Fruit fly (Drosophila melanogaster) S2 (cell line): ENCODE data around the gene cana.

Experiments used
- CG8478 ChIP-seq: fragments of >200 bp; optimal IDR thresholded peaks from 2 replicates; lab custom pipeline; 2018
- CTCF ChIP-seq, 2 experiments: fragments of >200 bp; optimal IDR thresholded peaks; 2 replicates each; lab custom pipeline; 2018

Gene cana

DNA sequence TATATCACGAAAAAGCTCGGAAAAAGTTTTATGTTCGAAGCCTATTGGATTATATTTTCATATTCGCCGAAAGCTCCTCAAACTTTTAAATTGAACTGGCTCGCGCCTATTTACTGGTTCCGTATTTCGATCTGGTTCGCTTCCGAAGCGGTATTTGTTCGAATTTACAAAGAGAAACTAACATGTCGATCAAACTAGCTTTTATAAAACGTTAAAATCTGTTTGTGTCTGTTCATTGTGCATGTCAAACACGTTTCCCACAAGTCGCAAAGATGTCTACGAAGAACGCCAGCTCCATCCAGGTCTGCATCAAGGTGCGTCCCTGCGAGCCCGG lies at the start of gene cana:
Gene cana (plus strand): TSS at position 149 of the 334 bp plus-strand sequence.
- TF ChIP-seq CG8478 (lab: Kevin White, UChicago) (no peak), CTCF (optimal IDR thresholded peaks at IDR 0.05; lab: Kevin White, UChicago) (no peak)

DNA sequence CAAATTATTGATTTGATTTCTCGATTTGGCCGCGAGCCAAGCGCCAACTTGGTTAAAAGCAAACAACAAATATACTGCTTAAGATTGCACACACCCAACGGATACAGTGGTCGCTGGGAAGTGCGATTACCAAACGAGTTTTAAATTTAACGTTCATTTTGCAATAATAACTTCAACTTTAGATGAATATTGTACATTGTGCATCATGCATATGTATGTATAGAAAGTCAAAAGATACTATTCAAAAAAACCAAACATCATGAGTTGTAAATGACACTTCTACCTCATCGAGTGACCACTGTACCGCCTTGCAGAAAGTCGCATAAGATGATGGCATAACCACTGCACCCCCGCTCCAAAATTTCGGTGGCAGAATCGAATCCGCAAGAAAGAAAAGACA lies 48.8 kb upstream of the cana start:
- TF ChIP-seq CG8478 (lab: Kevin White, UChicago): no peak
- no peak for TF ChIP-seq CTCF (optimal IDR thresholded peaks at IDR 0.05; lab: Kevin White, UChicago)

DNA sequence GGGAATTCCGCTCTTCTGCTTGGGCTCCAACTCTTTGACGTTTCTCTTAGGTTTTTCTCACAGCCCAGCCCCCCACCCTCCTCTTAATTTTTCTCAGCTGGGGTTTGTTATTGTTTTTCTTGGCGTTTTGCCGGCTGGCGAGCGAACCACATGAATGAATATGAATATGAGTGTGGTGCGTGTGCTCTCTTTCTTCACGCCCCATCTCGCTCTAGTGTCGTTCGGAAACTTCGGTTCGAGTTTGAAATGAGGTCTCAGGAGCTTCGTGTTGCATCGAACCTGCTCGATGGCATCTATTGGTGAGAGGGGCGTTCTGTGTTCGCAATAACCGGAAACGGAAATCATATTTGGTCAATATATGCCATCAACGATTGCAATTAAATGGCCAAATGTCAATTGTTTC lies 48.3 kb upstream of the cana start:
- TF ChIP-seq CTCF (optimal IDR thresholded peaks at IDR 0.05; lab: Kevin White, UChicago) (no peak), CG8478 (lab: Kevin White, UChicago) (no peak)

DNA sequence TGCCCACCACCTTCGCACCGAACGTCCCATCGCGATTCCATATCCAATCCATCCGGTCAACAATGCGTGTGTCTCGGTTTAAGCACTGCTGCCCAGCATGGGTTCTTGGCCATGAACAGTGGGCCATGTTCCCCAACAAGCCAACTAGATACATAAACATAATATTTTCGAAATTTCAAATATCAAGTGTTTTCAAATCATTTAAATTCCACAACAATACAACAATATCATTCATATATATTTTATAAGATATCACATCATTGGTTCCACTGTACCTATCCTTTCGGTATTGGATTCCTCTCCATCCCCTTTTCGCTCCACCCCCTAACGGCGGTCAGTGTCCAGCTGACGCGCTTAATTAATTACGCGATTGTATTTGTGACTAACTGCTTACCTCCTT lies 47.5 kb upstream of the cana start:
- TF ChIP-seq CTCF (optimal IDR thresholded peaks at IDR 0.05; lab: Kevin White, UChicago): no peak
- no peak for TF ChIP-seq CG8478 (lab: Kevin White, UChicago)

DNA sequence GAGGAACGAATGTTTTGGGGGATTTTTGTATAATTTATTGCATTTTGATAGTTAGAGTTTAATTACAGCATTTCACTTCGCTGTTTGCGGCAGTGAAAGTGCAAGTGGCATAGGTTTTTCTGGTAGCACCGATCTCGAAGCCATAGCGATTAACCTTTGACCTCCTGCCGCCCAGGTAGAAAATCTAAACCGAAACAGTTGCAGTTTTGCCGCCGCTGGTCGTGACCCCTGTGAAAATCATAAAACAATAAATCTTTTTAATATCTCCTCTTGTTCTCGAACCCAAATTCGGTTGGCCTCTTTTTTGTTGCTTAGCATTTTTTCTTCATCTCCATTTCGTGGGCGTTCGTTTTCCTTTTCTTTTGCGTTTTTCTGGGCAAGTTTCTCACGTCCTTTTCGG lies 45.1 kb upstream of the cana start:
- no peak for TF ChIP-seq CG8478 (lab: Kevin White, UChicago)
- TF ChIP-seq CTCF (optimal IDR thresholded peaks at IDR 0.05; lab: Kevin White, UChicago): no peak

DNA sequence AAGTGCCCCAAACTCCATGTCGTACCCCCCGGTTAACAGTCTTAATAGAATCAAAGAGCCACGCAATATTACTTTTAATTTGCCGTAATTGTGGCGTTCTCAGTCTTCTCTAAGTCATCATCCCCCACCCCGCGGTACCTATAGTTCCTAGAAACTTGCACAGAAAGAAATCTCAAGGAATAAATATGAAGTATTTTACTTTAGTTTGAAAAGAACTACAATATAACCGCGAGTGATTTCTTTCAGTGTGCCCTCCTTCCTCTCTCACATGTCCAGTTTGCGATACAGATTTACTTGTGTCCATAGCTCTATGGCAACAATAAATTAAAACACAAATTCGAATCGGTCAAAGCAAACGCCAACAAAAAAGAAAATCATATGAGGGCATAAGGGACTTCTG lies 43.5 kb upstream of the cana start:
- TF ChIP-seq CG8478 (lab: Kevin White, UChicago): no peak
- TF ChIP-seq CTCF (optimal IDR thresholded peaks at IDR 0.05; lab: Kevin White, UChicago): no peak

DNA sequence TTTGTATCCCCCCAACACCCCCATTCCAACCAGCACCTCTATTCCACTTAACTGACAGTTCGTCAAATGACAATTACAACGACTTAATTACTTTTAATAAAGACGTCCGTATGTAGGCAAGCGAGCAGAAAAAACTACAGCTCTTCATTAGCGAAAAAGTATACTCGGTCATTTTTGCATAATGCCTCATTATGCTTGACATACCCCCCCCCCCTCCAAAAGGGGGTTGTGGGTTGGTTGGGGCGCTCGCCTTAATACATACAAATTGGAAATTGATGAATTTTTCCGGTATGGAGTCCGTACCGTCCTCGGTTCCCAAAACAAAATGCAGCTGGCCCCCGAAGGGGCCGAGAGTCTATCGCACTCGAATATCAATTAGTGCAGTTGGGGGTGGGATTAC lies 42.3 kb upstream of the cana start:
- no peak for TF ChIP-seq CG8478 (lab: Kevin White, UChicago)
- TF ChIP-seq CTCF (optimal IDR thresholded peaks at IDR 0.05; lab: Kevin White, UChicago): no peak

DNA sequence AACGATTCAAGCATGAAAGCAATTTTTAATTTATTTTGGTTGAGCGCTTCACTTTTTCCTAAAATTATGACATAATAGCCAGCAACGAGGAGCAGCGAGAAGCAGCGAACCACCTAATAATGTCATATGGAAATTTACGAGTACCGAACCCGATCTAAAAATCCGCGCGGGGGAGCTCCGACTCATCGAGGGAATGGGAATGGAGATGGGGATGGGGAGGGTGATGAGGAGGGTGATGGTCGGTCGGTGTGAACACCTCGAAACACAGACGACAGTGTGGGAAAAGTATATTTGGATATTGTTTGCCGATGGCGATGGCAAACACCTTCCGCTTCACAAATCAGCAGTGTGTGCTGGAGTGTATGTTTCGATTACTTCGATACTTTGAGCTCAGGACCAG lies 41.5 kb upstream of the cana start:
- TF ChIP-seq CTCF (optimal IDR thresholded peaks at IDR 0.05; lab: Kevin White, UChicago) (no peak), CG8478 (lab: Kevin White, UChicago) (no peak)

DNA sequence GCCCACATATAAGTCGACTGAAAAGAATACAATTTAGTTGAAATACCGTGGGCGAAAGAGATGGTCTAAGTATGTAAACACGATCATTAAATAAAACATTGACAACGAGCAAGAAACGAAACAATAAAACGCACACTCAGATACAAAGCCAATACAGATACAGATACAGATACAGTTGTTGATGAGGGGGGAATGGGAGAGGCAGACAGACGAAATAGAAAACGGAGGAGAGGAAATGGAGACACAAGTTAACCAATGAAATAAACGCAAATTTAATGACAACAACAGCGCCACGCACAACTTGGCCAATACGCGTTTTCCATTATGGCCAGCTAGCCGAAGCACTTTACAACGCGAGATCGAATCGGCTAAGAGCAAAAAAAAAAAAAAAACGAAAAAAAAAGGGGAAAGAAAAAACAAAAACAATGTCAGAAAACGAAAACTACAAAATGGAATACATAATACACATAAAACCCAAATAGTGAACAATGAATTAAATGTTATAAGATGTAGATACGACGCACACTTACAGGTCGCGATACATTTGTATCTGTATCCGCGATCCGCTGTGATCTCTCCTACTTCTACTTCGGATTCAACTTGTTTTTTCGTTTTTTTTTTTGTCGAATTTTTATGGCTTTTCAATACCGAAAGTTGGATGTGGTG lies 40.5 kb upstream of the cana start:
- TF ChIP-seq CTCF (optimal IDR thresholded peaks at IDR 0.05; lab: Kevin White, UChicago) (no peak), CG8478 (lab: Kevin White, UChicago) (no peak)

DNA sequence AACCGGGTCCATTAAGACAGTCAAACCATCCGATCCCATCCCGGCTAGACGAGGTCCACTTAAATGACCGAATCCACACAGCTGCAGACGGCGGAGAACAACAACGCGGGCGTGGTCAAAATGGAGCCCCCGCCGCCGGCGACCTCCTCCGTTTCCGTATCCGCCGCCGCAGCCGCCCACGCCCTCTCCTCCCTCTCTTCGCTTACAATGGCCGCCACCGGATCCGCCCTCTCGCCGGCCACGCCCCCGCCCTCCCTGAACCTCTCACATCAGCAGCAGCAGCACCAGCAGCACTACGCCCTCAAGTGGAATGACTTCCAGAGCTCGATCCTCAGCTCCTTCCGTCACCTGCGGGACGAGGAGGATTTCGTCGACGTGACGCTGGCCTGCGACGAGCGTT lies 34.0 kb upstream of the cana start:
- TF ChIP-seq CTCF (optimal IDR thresholded peaks at IDR 0.05; lab: Kevin White, UChicago): no peak
- no peak for TF ChIP-seq CG8478 (lab: Kevin White, UChicago)

DNA sequence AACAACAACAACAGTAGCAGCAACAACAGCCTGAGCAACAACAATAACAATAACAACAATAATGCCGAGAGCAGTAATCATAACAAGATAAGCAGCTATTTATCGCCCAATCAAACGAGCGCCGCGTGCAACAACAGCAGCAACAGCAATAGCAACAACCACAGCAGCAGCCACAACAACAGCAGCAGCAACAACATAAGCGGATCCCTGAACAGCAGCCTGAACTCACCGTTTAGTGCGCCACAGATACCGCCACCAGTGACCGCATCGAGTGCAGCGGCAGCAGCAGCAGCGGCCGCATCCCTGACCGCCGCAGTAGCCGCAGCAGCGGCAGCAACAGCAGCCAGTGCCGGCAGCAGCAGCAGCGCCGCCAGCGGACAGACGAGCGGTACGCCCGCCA lies 33.2 kb upstream of the cana start:
- TF ChIP-seq CTCF (optimal IDR thresholded peaks at IDR 0.05; lab: Kevin White, UChicago): no peak
- TF ChIP-seq CG8478 (lab: Kevin White, UChicago): no peak

DNA sequence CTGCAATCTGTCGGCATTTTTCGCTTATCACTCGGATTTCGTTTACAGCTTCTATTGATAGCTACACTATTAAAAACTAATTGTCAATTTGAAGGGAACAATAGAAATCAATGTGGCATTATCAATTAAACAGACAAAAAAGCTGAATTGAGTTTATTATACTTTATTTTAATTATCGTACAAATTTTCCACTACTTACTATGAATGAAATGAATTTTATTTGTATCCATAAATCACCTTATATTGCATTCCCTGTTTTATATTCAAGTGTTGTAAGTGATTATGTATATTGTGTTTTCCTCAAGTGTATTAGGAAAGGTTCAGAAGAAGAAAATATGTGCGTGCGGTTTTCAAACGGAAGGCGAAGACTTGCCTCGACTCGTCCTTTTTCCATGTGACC lies 25.7 kb upstream of the cana start:
- TF ChIP-seq CTCF (optimal IDR thresholded peaks at IDR 0.05; lab: Kevin White, UChicago) (no peak), CG8478 (lab: Kevin White, UChicago) (no peak)

DNA sequence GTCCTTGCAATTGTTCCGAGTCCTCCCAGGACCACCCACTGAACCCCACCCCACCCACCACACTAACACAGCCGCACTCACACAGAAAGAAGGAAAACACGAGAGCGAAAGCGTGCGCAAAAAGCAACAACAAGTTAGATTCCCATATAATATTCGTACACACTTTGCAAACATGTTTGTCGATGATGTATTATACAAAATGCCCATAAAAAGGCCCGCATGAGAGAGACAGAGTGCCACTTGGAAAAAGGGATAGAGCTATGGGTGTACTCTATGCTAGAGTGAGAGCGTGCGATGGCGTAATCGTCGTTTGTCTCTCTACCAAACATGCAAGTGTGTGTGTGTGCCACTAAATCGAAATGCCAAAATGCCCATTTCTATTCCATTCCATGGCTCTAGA lies 21.9 kb upstream of the cana start:
- TF ChIP-seq CTCF (optimal IDR thresholded peaks at IDR 0.05; lab: Kevin White, UChicago) (no peak), CG8478 (lab: Kevin White, UChicago) (no peak)

DNA sequence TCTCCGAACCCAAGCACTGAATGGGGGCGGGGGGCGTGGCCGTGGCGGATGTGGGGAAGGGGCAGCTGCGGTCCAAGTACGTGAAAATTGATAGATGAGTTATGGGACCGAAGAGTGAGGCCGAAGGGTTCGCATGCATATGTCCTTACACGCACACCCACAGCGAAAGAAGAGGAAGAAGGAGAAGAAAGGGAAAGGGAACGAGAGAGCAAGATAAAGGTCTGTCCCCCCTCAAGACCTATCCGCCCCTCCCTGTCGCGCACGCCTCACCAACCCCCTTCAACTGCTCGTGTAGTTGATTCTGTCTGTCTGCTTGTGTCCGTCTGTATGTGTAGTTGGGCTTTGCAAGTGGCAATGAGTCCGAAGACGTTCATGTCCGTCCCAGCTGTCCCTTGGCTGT lies 20.2 kb upstream of the cana start:
- TF ChIP-seq CG8478 (lab: Kevin White, UChicago) (no peak), CTCF (optimal IDR thresholded peaks at IDR 0.05; lab: Kevin White, UChicago) (no peak)

DNA sequence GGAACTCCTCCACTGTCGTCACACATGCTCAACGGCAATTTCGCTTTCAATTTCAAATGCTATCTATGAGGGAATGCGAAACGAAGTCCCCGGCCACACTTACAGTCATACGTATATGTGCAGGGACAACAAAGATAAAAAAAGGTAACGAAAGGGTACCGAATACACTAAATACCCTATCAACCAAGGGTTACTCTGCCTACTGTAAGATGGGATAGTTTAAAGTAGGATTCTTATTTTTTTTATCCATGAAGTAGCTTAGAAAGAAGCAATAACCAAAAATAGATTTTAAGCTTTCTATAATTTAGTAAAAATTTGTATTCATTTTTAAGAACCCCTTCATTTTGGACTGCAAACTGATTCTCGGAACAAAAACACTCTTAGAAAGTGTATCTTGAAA lies 18.4 kb upstream of the cana start:
- TF ChIP-seq CTCF (optimal IDR thresholded peaks at IDR 0.05; lab: Kevin White, UChicago): no peak
- no peak for TF ChIP-seq CG8478 (lab: Kevin White, UChicago)

DNA sequence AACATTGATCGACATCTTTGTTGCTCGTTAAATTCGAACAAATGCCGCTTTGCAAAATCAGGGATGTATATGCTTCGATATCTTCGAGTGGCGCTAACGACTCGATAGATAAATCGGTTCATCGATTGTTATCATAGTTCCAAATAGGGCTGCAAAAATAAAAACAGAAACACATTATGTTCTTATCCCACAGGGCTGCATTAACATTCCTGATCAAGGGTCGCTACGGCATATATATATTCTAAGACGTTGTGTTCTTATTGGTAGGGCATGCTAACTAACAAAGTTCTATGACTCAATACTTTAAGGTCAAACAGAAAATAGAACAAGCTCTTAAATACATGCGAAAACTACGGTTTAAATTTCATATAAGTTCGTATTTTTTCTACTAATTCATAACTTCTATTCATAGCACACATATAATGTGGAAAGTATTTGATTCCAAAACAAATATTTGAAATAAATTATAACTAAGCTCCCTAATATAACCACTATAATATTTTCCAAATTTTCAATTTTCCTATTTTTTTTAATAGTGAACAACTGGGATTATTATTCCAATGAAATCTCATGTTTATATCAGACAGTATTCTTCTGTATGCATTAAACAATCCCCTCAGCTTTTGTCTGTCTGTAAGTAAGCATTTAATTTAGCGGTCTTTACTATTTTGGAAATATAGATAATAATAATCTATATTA lies 498 bp upstream of the cana start, which contains the start of gene cmet:
Gene cmet (minus strand): TSS at position 70 of the 699 bp plus-strand sequence.
- TF ChIP-seq CG8478 (lab: Kevin White, UChicago) (no peak), CTCF (optimal IDR thresholded peaks at IDR 0.05; lab: Kevin White, UChicago) (peak; percentile 29 to 32)
